Worm (Caenorhabditis elegans): ENCODE measurements around the gene R03G8.1.

R03G8.1 gene

DNA sequence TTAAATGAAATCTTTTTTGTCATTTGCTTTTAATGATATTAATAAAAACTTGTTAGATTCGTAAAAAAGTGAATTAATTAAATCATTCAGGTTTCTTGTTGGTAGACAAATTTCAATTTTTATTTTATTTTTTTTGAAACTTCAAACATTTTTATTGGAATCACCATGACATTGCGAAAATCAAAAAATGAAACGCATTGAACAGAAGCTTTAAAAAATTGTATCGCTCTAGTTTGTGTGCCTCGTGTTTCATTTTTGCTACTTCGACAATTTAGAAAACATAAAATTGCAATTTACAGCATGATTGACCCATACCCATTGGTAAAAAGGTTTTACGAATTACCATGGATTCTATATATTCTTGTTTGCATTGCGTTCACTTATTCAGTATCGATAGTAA is at the start of gene R03G8.1:
Gene R03G8.1 (plus strand): TSS at position 301 of the 400 bp plus-strand sequence.
- TF ChIP-seq nhr-12 (tag; optimal IDR thresholded peaks at IDR 0.05) (no peak), flh-1 (GFP tag; optimal IDR thresholded peaks at IDR 0.05) (no peak), mls-2 (tag; optimal IDR thresholded peaks at IDR 0.05) (no peak), hlh-1 (tag; optimal IDR thresholded peaks at IDR 0.05) (no peak), lsy-2 (tag; optimal IDR thresholded peaks at IDR 0.05) (no peak), sptf-1 (tag; optimal IDR thresholded peaks at IDR 0.05) (no peak), elt-3 (tag; optimal IDR thresholded peaks at IDR 0.05) (no peak), elt-1 (tag; optimal IDR thresholded peaks at IDR 0.05; ENCODE audit: borderline replicate concordance, insufficient read depth) (no peak), blmp-1 (tag; optimal IDR thresholded peaks at IDR 0.05) (no peak), ceh-43 (GFP tag; optimal IDR thresholded peaks at IDR 0.05) (no peak), nhr-28 (tag; optimal IDR thresholded peaks at IDR 0.05) (no peak), nhr-2 (tag; optimal IDR thresholded peaks at IDR 0.05) (no peak)

DNA sequence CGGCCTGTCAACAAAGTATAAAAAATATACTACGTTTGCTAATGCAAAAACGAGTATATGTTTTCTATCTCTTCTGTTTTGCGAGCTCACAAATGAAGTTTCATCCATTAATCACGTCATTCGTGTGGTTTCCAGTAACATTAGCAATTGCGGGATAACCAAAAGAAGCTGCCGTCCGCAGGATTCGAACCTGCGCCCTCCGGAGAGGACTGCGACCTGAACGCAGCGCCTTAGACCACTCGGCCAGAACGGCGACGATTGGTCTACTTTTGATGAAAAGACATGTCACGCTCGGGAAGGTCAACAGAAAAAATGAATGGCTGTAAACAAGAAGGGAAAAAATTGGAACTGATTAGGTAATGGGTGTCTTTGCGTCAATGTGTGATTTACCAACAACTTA is 45.6 kb upstream of the R03G8.1 start:
- TF ChIP-seq nhr-2 (tag; optimal IDR thresholded peaks at IDR 0.05), result no peak
- no peak for TF ChIP-seq nhr-237 (tag; optimal IDR thresholded peaks at IDR 0.05)

DNA sequence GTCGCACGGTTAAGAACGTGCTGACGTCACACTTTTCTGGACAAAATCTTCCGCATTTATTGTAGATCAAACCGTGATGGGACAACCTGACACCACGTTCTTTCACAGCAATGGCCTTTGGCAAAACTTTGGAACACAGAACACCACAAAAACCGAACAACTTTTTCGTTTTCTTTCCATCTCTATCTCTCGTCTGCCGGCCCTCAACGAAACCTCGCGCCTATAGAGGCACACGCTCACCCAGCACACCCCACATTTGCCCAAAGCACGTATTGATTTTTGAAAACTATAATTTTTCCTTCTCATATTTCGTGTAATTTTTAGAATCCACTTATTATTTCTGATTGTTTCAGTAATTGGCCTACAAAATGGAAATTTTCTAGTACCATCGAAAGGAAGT is 42.5 kb upstream of the R03G8.1 start:
- no peak for TF ChIP-seq lin-13 (tag; optimal IDR thresholded peaks at IDR 0.05)
- TF ChIP-seq sptf-1 (tag; optimal IDR thresholded peaks at IDR 0.05), result no peak
- no peak for TF ChIP-seq nhr-76 (tag; optimal IDR thresholded peaks at IDR 0.05)
- no peak for TF ChIP-seq mab-5 (tag; optimal IDR thresholded peaks at IDR 0.05)
- TF ChIP-seq nhr-2 (tag; optimal IDR thresholded peaks at IDR 0.05), result no peak
- TF ChIP-seq unc-62 (GFP tag; optimal IDR thresholded peaks at IDR 0.05), result no peak
- no peak for TF ChIP-seq nhr-28 (tag; optimal IDR thresholded peaks at IDR 0.05)
- no peak for TF ChIP-seq ztf-11 (tag; optimal IDR thresholded peaks at IDR 0.05)
- TF ChIP-seq zip-8 (tag; optimal IDR thresholded peaks at IDR 0.05), result no peak
- no peak for TF ChIP-seq ceh-39 (tag; optimal IDR thresholded peaks at IDR 0.05)
- no peak for TF ChIP-seq lsy-2 (tag; optimal IDR thresholded peaks at IDR 0.05)
- TF ChIP-seq nhr-237 (tag; optimal IDR thresholded peaks at IDR 0.05), result no peak
- no peak for TF ChIP-seq M03D4.4 (tag; optimal IDR thresholded peaks at IDR 0.05)
- TF ChIP-seq blmp-1 (tag; optimal IDR thresholded peaks at IDR 0.05), result no peak
- TF ChIP-seq tbx-8 (GFP tag; optimal IDR thresholded peaks at IDR 0.05), result no peak
- no peak for TF ChIP-seq ces-1 (GFP tag; optimal IDR thresholded peaks at IDR 0.05)
- TF ChIP-seq sem-2 (GFP tag; optimal IDR thresholded peaks at IDR 0.05), result no peak
- no peak for TF ChIP-seq mep-1 (tag; optimal IDR thresholded peaks at IDR 0.05)

DNA sequence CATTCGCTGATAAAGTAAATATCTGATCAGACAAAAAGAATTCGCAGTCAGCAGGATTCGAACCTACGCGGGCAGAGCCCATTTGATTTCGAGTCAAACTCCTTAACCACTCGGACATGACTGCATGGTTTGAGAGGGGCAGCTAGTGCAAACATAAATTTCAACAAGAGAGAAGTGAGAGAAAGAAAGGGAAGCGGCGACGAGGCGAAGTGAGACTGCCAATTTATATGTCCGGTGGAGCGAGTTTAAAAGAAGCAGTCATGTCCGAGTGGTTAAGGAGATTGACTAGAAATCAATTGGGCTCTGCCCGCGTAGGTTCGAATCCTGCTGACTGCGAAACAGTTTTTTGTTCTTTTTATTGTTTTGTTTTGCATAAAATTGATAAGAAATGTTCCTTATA is 38.0 kb upstream of the R03G8.1 start:
- TF ChIP-seq hlh-1 (tag; optimal IDR thresholded peaks at IDR 0.05) (peak; percentile 63), unc-62 (GFP tag; optimal IDR thresholded peaks at IDR 0.05) (peak; percentile 42), ceh-43 (GFP tag; optimal IDR thresholded peaks at IDR 0.05) (peak; percentile 86), lin-32 (GFP tag; optimal IDR thresholded peaks at IDR 0.05) (peak; percentile 88), drap-1 (GFP tag; optimal IDR thresholded peaks at IDR 0.05) (peak; percentile 96), nhr-237 (tag; optimal IDR thresholded peaks at IDR 0.05) (peak; percentile 73), ztf-11 (tag; optimal IDR thresholded peaks at IDR 0.05) (peak; percentile 4), mep-1 (tag; optimal IDR thresholded peaks at IDR 0.05) (peak; percentile 63), mab-5 (tag; optimal IDR thresholded peaks at IDR 0.05) (peak; percentile 29), elt-3 (tag; optimal IDR thresholded peaks at IDR 0.05) (peak; percentile 54), mls-2 (tag; optimal IDR thresholded peaks at IDR 0.05) (peak; percentile 96), ham-2 (GFP tag; optimal IDR thresholded peaks at IDR 0.05) (peak; percentile 80), tbx-8 (GFP tag; optimal IDR thresholded peaks at IDR 0.05) (peak; percentile 56), ceh-83 (GFP tag; optimal IDR thresholded peaks at IDR 0.05) (peak; percentile 94), sptf-1 (tag; optimal IDR thresholded peaks at IDR 0.05) (peak; percentile 95), pha-4 (tag; optimal IDR thresholded peaks at IDR 0.05) (peak; percentile 3), bed-3 (GFP tag; optimal IDR thresholded peaks at IDR 0.05) (peak; percentile 88), M03D4.4 (tag; optimal IDR thresholded peaks at IDR 0.05) (peak; percentile 90), ceh-39 (tag; optimal IDR thresholded peaks at IDR 0.05) (peak; percentile 35), sem-2 (GFP tag; optimal IDR thresholded peaks at IDR 0.05) (peak; percentile 72), flh-1 (GFP tag; optimal IDR thresholded peaks at IDR 0.05) (peak; percentile 85), cnd-1 (tag; optimal IDR thresholded peaks at IDR 0.05) (peak; percentile 81), nhr-28 (tag; optimal IDR thresholded peaks at IDR 0.05) (peak; percentile 59), unc-120 (tag; optimal IDR thresholded peaks at IDR 0.05; ENCODE audit: poor library complexity, severe bottlenecking) (peak; percentile 94), ces-1 (GFP tag; optimal IDR thresholded peaks at IDR 0.05) (peak; percentile 85), lin-13 (tag; optimal IDR thresholded peaks at IDR 0.05) (peak; percentile 41), lsy-2 (tag; optimal IDR thresholded peaks at IDR 0.05) (peak; percentile 50)
